Fruit fly (Drosophila melanogaster) whole organism, adult: Measurements from ENCODE around the gene Cad99C.

Experiments
- CG1620 ChIP-seq: fragments of 200-800 bp; sonication (Bioruptor generic); optimal IDR thresholded peaks from 2 replicates; lab custom pipeline; 2016; ENCODE audit warnings: missing biosample characterization, missing genetic modification characterization
- CG7101 ChIP-seq: fragments of 200-800 bp; sonication (Bioruptor generic); optimal IDR thresholded peaks from 2 replicates; lab custom pipeline; 2018; ENCODE audit warnings: missing biosample characterization, mild to moderate bottlenecking, missing genetic modification characterization, moderate library complexity
- Clk ChIP-seq: fragments of 200-800 bp; sonication (Bioruptor generic); optimal IDR thresholded peaks from 2 replicates; lab custom pipeline; 2017; ENCODE audit warnings: missing biosample characterization, missing genetic modification characterization
- bab1 ChIP-seq: fragments of 200-800 bp; sonication (Bioruptor generic); optimal IDR thresholded peaks from 3 replicates; lab custom pipeline; 2019; ENCODE audit warnings: missing biosample characterization, mild to moderate bottlenecking, missing genetic modification characterization, moderate library complexity
- tj ChIP-seq: fragments of 200-800 bp; sonication (Bioruptor generic); optimal IDR thresholded peaks from 3 replicates; lab custom pipeline; 2017; ENCODE audit warnings: missing biosample characterization, mild to moderate bottlenecking, missing genetic modification characterization, moderate library complexity

Cad99C gene

dm6 chr3R:29899635-29900034, 58.2 kb downstream of the Cad99C start:
- no peak for TF ChIP-seq CG7101 (tag; lab: Kevin White, UChicago)
- TF ChIP-seq bab1 (GFP tag; lab: Kevin White, UChicago): no peak
- TF ChIP-seq Clk: no peak
- TF ChIP-seq tj (GFP tag; lab: Kevin White, UChicago): no peak
- TF ChIP-seq CG1620 (GFP tag; lab: Kevin White, UChicago): no peak

dm6 chr3R:29903775-29904356, 62.4 kb downstream of the Cad99C start, which contains the start of gene CG15517:
Gene CG15517, minus strand, starts transcription at chr3R:29903825.
- TF ChIP-seq bab1 (GFP tag; lab: Kevin White, UChicago): peak; percentile 30
- TF ChIP-seq tj (GFP tag; lab: Kevin White, UChicago): no peak
